Worm (Caenorhabditis elegans): Measurements from ENCODE around the gene bre-5.

ce11 chrIV:12093384-12093783, 42.4 kb upstream of the bre-5 start, which contains the start of gene cpsf-4:
- no peak for TF ChIP-seq unc-62 (GFP tag; optimal IDR thresholded peaks at IDR 0.05)
- TF ChIP-seq lin-13 (tag; optimal IDR thresholded peaks at IDR 0.05), result no peak
- TF ChIP-seq mep-1 (tag; optimal IDR thresholded peaks at IDR 0.05), result no peak
- TF ChIP-seq nhr-76 (tag; optimal IDR thresholded peaks at IDR 0.05), result no peak
- TF ChIP-seq ceh-43 (GFP tag; optimal IDR thresholded peaks at IDR 0.05), result no peak
- TF ChIP-seq mab-5 (tag; optimal IDR thresholded peaks at IDR 0.05), result no peak
- no peak for TF ChIP-seq nhr-28 (tag; optimal IDR thresholded peaks at IDR 0.05)
- no peak for TF ChIP-seq zip-8 (tag; optimal IDR thresholded peaks at IDR 0.05)

All from whole organism, mixed stage, embryonic.